Worm (Caenorhabditis elegans) whole organism, midembryonic: ENCODE measurements around the gene R03G8.6.

ENCODE experiments used
- flt-1 ChIP-seq: fragments of 200-800 bp; sonication (Bioruptor generic); IDR thresholded peaks from 2 replicates; pipeline ENCODE4 v1.3.6; 2022; ENCODE audit warnings: missing genetic modification characterization, missing compliant biosample characterization
- klf-2 ChIP-seq: fragments of 200-800 bp; sonication (Bioruptor generic); conservative IDR thresholded peaks from 2 replicates; pipeline ENCODE4 v1.3.6; 2022; ENCODE audit warnings: missing genetic modification reagents, missing genetic modification characterization, missing compliant biosample characterization
- med-1 ChIP-seq: sonication (generic microtip); optimal IDR thresholded peaks from 2 replicates; lab custom pipeline; 2017; ENCODE audit warnings: missing genetic modification characterization, mild to moderate bottlenecking, missing compliant biosample characterization, antibody characterized with exemption, missing genetic modification reagents; ENCODE audit not compliant: insufficient read depth
- ref-1 ChIP-seq: fragments of 200-800 bp; sonication (Bioruptor generic); conservative IDR thresholded peaks from 2 replicates; pipeline ENCODE4 v1.3.6; 2022; ENCODE audit warnings: missing genetic modification reagents, missing genetic modification characterization, missing compliant biosample characterization
- tab-1 ChIP-seq: fragments of 200-800 bp; sonication (Bioruptor generic); IDR thresholded peaks from 2 replicates; pipeline ENCODE4 v1.3.6; 2022; ENCODE audit warnings: missing genetic modification characterization, missing compliant biosample characterization
- ztf-23 ChIP-seq: fragments of 200-800 bp; sonication (Bioruptor generic); IDR thresholded peaks from 2 replicates; pipeline ENCODE4 v1.3.6; 2022; ENCODE audit warnings: missing genetic modification reagents, missing genetic modification characterization, missing compliant biosample characterization
- ztf-29 ChIP-seq: fragments of 200-800 bp; sonication (Bioruptor generic); IDR thresholded peaks from 2 replicates; pipeline ENCODE4 v1.3.6; 2022; ENCODE audit warnings: missing genetic modification reagents, missing genetic modification characterization, missing compliant biosample characterization

ce11 chrX:13129949-13130348, 29.6 kb upstream of the R03G8.6 start, which contains the start of gene spin-3:
- TF ChIP-seq ztf-23 (GFP tag; lab: Robert Waterston, UW) (no peak), flt-1 (GFP tag; lab: Robert Waterston, UW) (no peak), med-1 (GFP tag; lab: Kevin White, UChicago) (no peak), ref-1 (GFP tag; lab: Robert Waterston, UW) (no peak), ztf-29 (GFP tag; lab: Robert Waterston, UW) (no peak), klf-2 (no peak), tab-1 (GFP tag; lab: Robert Waterston, UW) (no peak)
